Worm (Caenorhabditis elegans) whole organism, mixed stage, embryonic: ENCODE measurements around the gene pvf-1.

Source experiments
- M03D4.4 ChIP-seq: sonication (generic microtip); optimal IDR thresholded peaks from 2 replicates; lab custom pipeline; 2017; ENCODE audit warnings: mild to moderate bottlenecking, missing genetic modification characterization, missing compliant biosample characterization
- bed-3 ChIP-seq: fragments of 200-800 bp; sonication (Bioruptor generic); optimal IDR thresholded peaks from 3 replicates; lab custom pipeline; 2018; ENCODE audit warnings: mild to moderate bottlenecking, missing genetic modification characterization, moderate library complexity, missing compliant biosample characterization
- blmp-1 ChIP-seq: fragments of 150-350 bp; optimal IDR thresholded peaks from 2 replicates; lab custom pipeline; 2014; ENCODE audit warnings: missing biosample characterization, missing genetic modification characterization
- ceh-39 ChIP-seq: fragments of 150-350 bp; optimal IDR thresholded peaks from 2 replicates; lab custom pipeline; 2014; ENCODE audit warnings: missing biosample characterization, missing genetic modification characterization
- ceh-43 ChIP-seq: fragments of 200-800 bp; sonication (Bioruptor generic); optimal IDR thresholded peaks from 2 replicates; lab custom pipeline; 2018; ENCODE audit warnings: mild to moderate bottlenecking, missing genetic modification characterization, moderate library complexity, missing compliant biosample characterization
- ceh-83 ChIP-seq: fragments of 200-800 bp; sonication (Bioruptor generic); optimal IDR thresholded peaks from 2 replicates; lab custom pipeline; 2018; ENCODE audit warnings: mild to moderate bottlenecking, missing genetic modification characterization, missing compliant biosample characterization
- ces-1 ChIP-seq: fragments of 150-350 bp; optimal IDR thresholded peaks from 2 replicates; lab custom pipeline; 2014; ENCODE audit warnings: missing biosample characterization, missing genetic modification reagents, missing genetic modification characterization
- cnd-1 ChIP-seq: fragments of 200-800 bp; sonication (Bioruptor generic); optimal IDR thresholded peaks from 2 replicates; lab custom pipeline; 2018; ENCODE audit warnings: mild to moderate bottlenecking, missing genetic modification characterization, missing compliant biosample characterization
- drap-1 ChIP-seq: fragments of 200-800 bp; sonication (Bioruptor generic); optimal IDR thresholded peaks from 3 replicates; lab custom pipeline; 2018; ENCODE audit warnings: mild to moderate bottlenecking, missing genetic modification characterization, missing compliant biosample characterization
- elt-3 ChIP-seq: fragments of 150-350 bp; optimal IDR thresholded peaks from 2 replicates; lab custom pipeline; 2014; ENCODE audit warnings: missing biosample characterization, missing genetic modification characterization
- flh-1 ChIP-seq: fragments of 200-800 bp; sonication (Bioruptor generic); optimal IDR thresholded peaks from 2 replicates; lab custom pipeline; 2018; ENCODE audit warnings: mild to moderate bottlenecking, missing genetic modification characterization, moderate library complexity, missing compliant biosample characterization
- hlh-1 ChIP-seq: fragments of 150-350 bp; optimal IDR thresholded peaks from 2 replicates; lab custom pipeline; 2014; ENCODE audit warnings: missing biosample characterization, missing genetic modification reagents, missing genetic modification characterization
- lin-13 ChIP-seq: fragments of 150-350 bp; optimal IDR thresholded peaks from 2 replicates; lab custom pipeline; 2014; ENCODE audit warnings: missing biosample characterization, missing genetic modification characterization
- lin-32 ChIP-seq: fragments of 200-800 bp; sonication (Bioruptor generic); optimal IDR thresholded peaks from 2 replicates; lab custom pipeline; 2018; ENCODE audit warnings: mild to moderate bottlenecking, missing genetic modification characterization, missing compliant biosample characterization
- lsy-2 ChIP-seq: fragments of 150-350 bp; optimal IDR thresholded peaks from 2 replicates; lab custom pipeline; 2014; ENCODE audit warnings: missing biosample characterization, missing genetic modification characterization
- mab-5 ChIP-seq: fragments of 150-350 bp; optimal IDR thresholded peaks from 2 replicates; lab custom pipeline; 2014; ENCODE audit warnings: missing biosample characterization, missing genetic modification characterization
- mls-2 ChIP-seq: sonication (generic microtip); optimal IDR thresholded peaks from 2 replicates; lab custom pipeline; 2016; ENCODE audit warnings: mild to moderate bottlenecking, missing genetic modification characterization, moderate library complexity, missing compliant biosample characterization
- nhr-12 ChIP-seq: fragments of 150-350 bp; optimal IDR thresholded peaks from 2 replicates; lab custom pipeline; 2014; ENCODE audit warnings: missing biosample characterization, missing genetic modification characterization
- nhr-237 ChIP-seq: fragments of 150-350 bp; optimal IDR thresholded peaks from 2 replicates; lab custom pipeline; 2014; ENCODE audit warnings: missing biosample characterization, missing genetic modification characterization
- nhr-28 ChIP-seq: fragments of 150-350 bp; optimal IDR thresholded peaks from 2 replicates; lab custom pipeline; 2014; ENCODE audit warnings: missing biosample characterization, missing genetic modification characterization
- pha-4 ChIP-seq: fragments of 150-350 bp; optimal IDR thresholded peaks from 2 replicates; lab custom pipeline; 2018; ENCODE audit warnings: missing biosample characterization, missing genetic modification reagents, missing genetic modification characterization
- sem-2 ChIP-seq: fragments of 200-800 bp; sonication (Bioruptor generic); optimal IDR thresholded peaks from 2 replicates; lab custom pipeline; 2018; ENCODE audit warnings: mild to moderate bottlenecking, missing genetic modification characterization, missing compliant biosample characterization
- snpc-4 ChIP-seq: fragments of 150-350 bp; optimal IDR thresholded peaks from 2 replicates; lab custom pipeline; 2014; ENCODE audit warnings: missing biosample characterization, missing genetic modification characterization
- sptf-1 ChIP-seq: sonication (generic microtip); optimal IDR thresholded peaks from 2 replicates; lab custom pipeline; 2017; ENCODE audit warnings: mild to moderate bottlenecking, missing genetic modification characterization, moderate library complexity, missing compliant biosample characterization
- tbx-8 ChIP-seq: fragments of 200-800 bp; sonication (Bioruptor generic); optimal IDR thresholded peaks from 2 replicates; lab custom pipeline; 2018; ENCODE audit warnings: mild to moderate bottlenecking, missing genetic modification characterization, moderate library complexity, missing compliant biosample characterization
- unc-120 ChIP-seq: sonication (generic microtip); optimal IDR thresholded peaks from 2 replicates; lab custom pipeline; 2017; ENCODE audit warnings: missing genetic modification characterization, missing compliant biosample characterization; ENCODE audit not compliant: poor library complexity, severe bottlenecking
- unc-39 ChIP-seq: fragments of 150-350 bp; optimal IDR thresholded peaks from 2 replicates; lab custom pipeline; 2014; ENCODE audit warnings: missing biosample characterization, missing genetic modification characterization
- unc-62 ChIP-seq: fragments of 150-350 bp; optimal IDR thresholded peaks from 2 replicates; lab custom pipeline; 2014; ENCODE audit warnings: missing biosample characterization, missing genetic modification reagents, missing genetic modification characterization
- zip-8 ChIP-seq: fragments of 150-350 bp; optimal IDR thresholded peaks from 2 replicates; lab custom pipeline; 2014; ENCODE audit warnings: missing biosample characterization, missing genetic modification characterization
- ztf-11 ChIP-seq: fragments of 150-350 bp; optimal IDR thresholded peaks from 2 replicates; lab custom pipeline; 2014; ENCODE audit warnings: missing biosample characterization, missing genetic modification characterization

The pvf-1 gene

ce11 chrIII:1856679-1857078 lies 32.6 kb upstream of the pvf-1 start:
- TF ChIP-seq elt-3 (tag; lab: Kevin White, UChicago) (no peak), snpc-4 (tag; lab: Kevin White, UChicago) (no peak), nhr-237 (tag; lab: Kevin White, UChicago) (no peak), ceh-43 (no peak), drap-1 (GFP tag; lab: Kevin White, UChicago) (no peak), unc-120 (tag; lab: Kevin White, UChicago) (no peak), lin-13 (no peak)

- no peak for TF ChIP-seq ceh-83 (GFP tag; lab: Kevin White, UChicago)
- no peak for TF ChIP-seq bed-3 (GFP tag; lab: Kevin White, UChicago)
- no peak for TF ChIP-seq mab-5 (tag; lab: Kevin White, UChicago)
- no peak for TF ChIP-seq lin-32 (GFP tag; lab: Kevin White, UChicago)
- TF ChIP-seq lsy-2: no peak
- no peak for TF ChIP-seq cnd-1
- TF ChIP-seq unc-39: no peak
- TF ChIP-seq lin-13: no peak
- TF ChIP-seq ces-1 (GFP tag; lab: Kevin White, UChicago): no peak
- TF ChIP-seq unc-120 (tag; lab: Kevin White, UChicago): no peak
- no peak for TF ChIP-seq flh-1
- TF ChIP-seq ceh-39 (tag; lab: Kevin White, UChicago): no peak
- no peak for TF ChIP-seq blmp-1 (tag; lab: Kevin White, UChicago)
- no peak for TF ChIP-seq mls-2
- TF ChIP-seq pha-4 (tag; lab: Kevin White, UChicago): no peak
- no peak for TF ChIP-seq nhr-12 (tag; lab: Kevin White, UChicago)
- TF ChIP-seq tbx-8 (GFP tag; lab: Kevin White, UChicago): no peak
- TF ChIP-seq sptf-1: no peak
- no peak for TF ChIP-seq ceh-43
- no peak for TF ChIP-seq snpc-4 (tag; lab: Kevin White, UChicago)
- TF ChIP-seq, all 35 proteins: peak for 0
Observed at ce11 chrIII:1856175-1856574, 32.1 kb upstream of the pvf-1 start.

- TF ChIP-seq sptf-1: no peak
- no peak for TF ChIP-seq ztf-11 (tag; lab: Kevin White, UChicago)
- no peak for TF ChIP-seq M03D4.4 (tag; lab: Kevin White, UChicago)
- no peak for TF ChIP-seq sem-2 (GFP tag; lab: Kevin White, UChicago)
- TF ChIP-seq unc-62: no peak
- TF ChIP-seq zip-8: no peak
- TF ChIP-seq lsy-2: no peak
- TF ChIP-seq mls-2: no peak
Observed at ce11 chrIII:1855092-1855491, 31.0 kb upstream of the pvf-1 start, which contains the start of gene hlh-33. Gene hlh-33, plus strand, starts transcription at chrIII:1855392.

ce11 chrIII:1853944-1854343 lies 29.8 kb upstream of the pvf-1 start:
- TF ChIP-seq unc-62: no peak
- TF ChIP-seq lin-13: no peak
- no peak for TF ChIP-seq nhr-237 (tag; lab: Kevin White, UChicago)

ce11 chrIII:1852126-1852717 lies 28.1 kb upstream of the pvf-1 start:
- TF ChIP-seq unc-120 (tag; lab: Kevin White, UChicago) (no peak), ceh-39 (tag; lab: Kevin White, UChicago) (no peak), hlh-1 (tag; lab: Kevin White, UChicago) (no peak), nhr-12 (tag; lab: Kevin White, UChicago) (no peak), ceh-43 (no peak), sem-2 (GFP tag; lab: Kevin White, UChicago) (no peak)

- TF ChIP-seq flh-1: no peak
- TF ChIP-seq ces-1 (GFP tag; lab: Kevin White, UChicago): no peak
- TF ChIP-seq lin-13: no peak
- no peak for TF ChIP-seq nhr-28 (tag; lab: Kevin White, UChicago)
- TF ChIP-seq ceh-43: no peak
Observed at ce11 chrIII:1848747-1849146, 24.6 kb upstream of the pvf-1 start, which contains the start of gene pqn-82. Gene pqn-82, plus strand, starts transcription at chrIII:1849047.
